Worm (Caenorhabditis elegans): ENCODE measurements around the gene ZK512.1.

The ZK512.1 gene

DNA sequence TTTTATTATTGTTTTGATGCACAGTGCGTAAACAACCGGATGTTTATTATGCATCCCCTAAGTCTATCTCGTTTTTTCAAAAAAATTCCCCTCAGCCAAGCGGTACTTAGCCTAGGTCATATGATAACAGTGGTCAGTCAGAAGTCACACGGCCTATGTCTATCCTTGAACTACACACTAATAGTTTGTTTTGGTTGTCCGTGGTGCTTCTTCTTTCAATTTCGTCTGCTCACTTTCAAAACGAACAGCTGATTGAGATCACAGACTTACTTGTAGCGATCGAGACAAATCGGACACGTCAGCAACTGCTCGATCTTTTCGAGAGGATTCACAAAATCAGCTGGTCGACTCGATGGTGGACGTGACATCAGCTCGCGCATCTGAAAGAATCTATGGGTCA, 38.2 kb downstream of the ZK512.1 start:
- no peak for TF ChIP-seq ztf-1 (GFP tag; conservative IDR thresholded peaks at IDR 0.05)
- no peak for TF ChIP-seq dmd-4 (tag; optimal IDR thresholded peaks at IDR 0.05)
- no peak for TF ChIP-seq ama-1 (optimal IDR thresholded peaks at IDR 0.05)
- peak; percentile 69 for TF ChIP-seq nhr-129 (tag; optimal IDR thresholded peaks at IDR 0.05)
- TF ChIP-seq lsy-2 (tag; optimal IDR thresholded peaks at IDR 0.05), result peak in 1 of 2 experiments; percentile 20
- TF ChIP-seq peb-1 (tag; optimal IDR thresholded peaks at IDR 0.05), result no peak
- TF ChIP-seq zag-1 (tag; optimal IDR thresholded peaks at IDR 0.05), result no peak
- TF ChIP-seq ztf-4 (tag; optimal IDR thresholded peaks at IDR 0.05), result no peak
- TF ChIP-seq lin-39 (tag; optimal IDR thresholded peaks at IDR 0.05), result no peak
- no peak for TF ChIP-seq lin-13 (GFP tag; optimal IDR thresholded peaks at IDR 0.05)
- TF ChIP-seq nhr-21 (tag; optimal IDR thresholded peaks at IDR 0.05), result no peak
- no peak for TF ChIP-seq sma-3 (GFP tag; optimal IDR thresholded peaks at IDR 0.05)
- TF ChIP-seq elt-3 (tag; optimal IDR thresholded peaks at IDR 0.05), result no peak
- TF ChIP-seq mdl-1 (tag; optimal IDR thresholded peaks at IDR 0.05), result no peak

DNA sequence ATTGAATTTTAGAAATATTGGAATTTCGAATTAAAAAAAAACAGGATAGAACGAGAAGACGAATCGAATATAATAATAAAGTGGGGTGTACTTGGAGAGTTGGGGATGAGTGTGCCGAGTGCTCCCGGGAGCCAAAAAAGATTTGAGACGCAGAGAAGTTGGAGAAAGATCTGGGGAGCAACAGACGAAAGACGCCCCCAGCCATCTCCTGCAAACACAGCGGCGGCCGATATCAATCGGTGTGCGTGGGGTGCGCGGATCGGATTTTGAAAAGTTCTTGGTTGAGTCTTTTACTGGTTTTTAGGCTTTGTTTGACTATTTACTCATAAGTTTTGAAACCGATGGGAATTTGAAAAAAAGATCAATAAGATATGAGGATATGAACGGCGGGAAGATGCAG, 39.1 kb downstream of the ZK512.1 start, which contains the start of gene nhl-1:
nhl-1 (minus strand) TSS at position 101 of the 400 bp plus-strand sequence.
- TF ChIP-seq lin-11 (tag; optimal IDR thresholded peaks at IDR 0.05) (no peak), zag-1 (tag; optimal IDR thresholded peaks at IDR 0.05) (no peak), elt-3 (tag; optimal IDR thresholded peaks at IDR 0.05) (no peak), peb-1 (tag; optimal IDR thresholded peaks at IDR 0.05) (no peak), lin-39 (tag; optimal IDR thresholded peaks at IDR 0.05) (no peak), blmp-1 (tag; optimal IDR thresholded peaks at IDR 0.05; ENCODE audit: insufficient read depth) (no peak), nhr-21 (tag; optimal IDR thresholded peaks at IDR 0.05) (no peak), nhr-12 (tag; optimal IDR thresholded peaks at IDR 0.05) (no peak)

DNA sequence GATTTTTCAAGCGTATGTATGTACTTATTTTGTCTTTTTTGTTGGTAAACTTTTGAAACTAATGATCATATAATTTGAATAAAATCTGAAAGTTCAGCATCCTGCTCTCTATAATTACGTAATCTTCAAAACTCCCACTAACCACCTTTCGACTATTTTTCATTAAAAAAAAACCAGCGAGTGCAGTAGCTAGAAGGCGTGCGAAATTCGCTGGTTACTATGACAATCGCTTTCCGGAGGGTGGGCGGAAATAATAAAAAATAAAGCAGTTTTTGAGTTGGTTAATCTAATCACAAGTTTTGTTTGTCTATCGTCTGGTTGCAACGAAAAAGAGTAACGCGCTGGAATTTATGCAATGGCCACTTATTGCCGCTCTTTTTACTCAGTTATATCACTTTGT, 40.0 kb downstream of the ZK512.1 start, which contains the start of gene irld-34:
irld-34 (plus strand) TSS at position 301 of the 400 bp plus-strand sequence.
- TF ChIP-seq lsy-2 (tag; optimal IDR thresholded peaks at IDR 0.05) (no peak), mab-5 (tag; optimal IDR thresholded peaks at IDR 0.05) (no peak), ama-1 (optimal IDR thresholded peaks at IDR 0.05) (no peak), sma-3 (GFP tag; optimal IDR thresholded peaks at IDR 0.05) (no peak), snpc-4 (tag; optimal IDR thresholded peaks at IDR 0.05) (no peak), ztf-11 (tag; optimal IDR thresholded peaks at IDR 0.05) (no peak), C34F6.9 (tag; optimal IDR thresholded peaks at IDR 0.05) (no peak), ceh-16 (tag; optimal IDR thresholded peaks at IDR 0.05) (no peak), nhr-23 (tag; optimal IDR thresholded peaks at IDR 0.05) (no peak), gmeb-1 (tag; optimal IDR thresholded peaks at IDR 0.05) (no peak), nhr-77 (tag; optimal IDR thresholded peaks at IDR 0.05) (no peak), crh-2 (tag; optimal IDR thresholded peaks at IDR 0.05) (no peak), Y55F3AM.14 (GFP tag; optimal IDR thresholded peaks at IDR 0.05) (no peak), unc-55 (GFP tag; optimal IDR thresholded peaks at IDR 0.05) (no peak)

DNA sequence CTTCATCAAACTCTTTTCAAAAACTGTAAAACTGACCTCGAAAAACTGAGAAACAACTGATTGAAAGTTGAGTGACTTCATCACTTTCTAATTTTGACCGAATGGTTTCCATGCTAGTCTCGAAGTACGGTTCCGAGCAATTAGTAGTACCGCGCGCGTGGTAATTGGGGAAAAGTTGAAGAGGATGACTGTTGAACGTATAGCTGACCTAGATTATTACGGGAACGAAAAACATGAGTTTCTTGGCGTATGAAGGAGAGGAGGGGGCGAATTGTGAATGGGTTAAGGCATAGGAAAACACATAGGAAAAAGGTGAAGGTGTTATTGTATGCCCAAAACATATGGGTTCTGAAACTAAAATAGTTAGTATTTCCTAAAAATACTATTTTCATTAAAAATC, 46.8 kb downstream of the ZK512.1 start, which contains the start of gene ptr-9:
ptr-9 (minus strand) TSS at position 101 of the 400 bp plus-strand sequence.
- no peak for TF ChIP-seq mab-5 (tag; optimal IDR thresholded peaks at IDR 0.05)
- TF ChIP-seq skn-1 (tag; optimal IDR thresholded peaks at IDR 0.05), result no peak
- TF ChIP-seq sem-4 (tag; optimal IDR thresholded peaks at IDR 0.05), result no peak
- no peak for TF ChIP-seq elt-3 (tag; optimal IDR thresholded peaks at IDR 0.05)
- no peak for TF ChIP-seq elt-1 (tag; optimal IDR thresholded peaks at IDR 0.05)
- TF ChIP-seq alr-1 (tag; optimal IDR thresholded peaks at IDR 0.05), result no peak
- TF ChIP-seq ztf-4 (tag; optimal IDR thresholded peaks at IDR 0.05), result no peak

DNA sequence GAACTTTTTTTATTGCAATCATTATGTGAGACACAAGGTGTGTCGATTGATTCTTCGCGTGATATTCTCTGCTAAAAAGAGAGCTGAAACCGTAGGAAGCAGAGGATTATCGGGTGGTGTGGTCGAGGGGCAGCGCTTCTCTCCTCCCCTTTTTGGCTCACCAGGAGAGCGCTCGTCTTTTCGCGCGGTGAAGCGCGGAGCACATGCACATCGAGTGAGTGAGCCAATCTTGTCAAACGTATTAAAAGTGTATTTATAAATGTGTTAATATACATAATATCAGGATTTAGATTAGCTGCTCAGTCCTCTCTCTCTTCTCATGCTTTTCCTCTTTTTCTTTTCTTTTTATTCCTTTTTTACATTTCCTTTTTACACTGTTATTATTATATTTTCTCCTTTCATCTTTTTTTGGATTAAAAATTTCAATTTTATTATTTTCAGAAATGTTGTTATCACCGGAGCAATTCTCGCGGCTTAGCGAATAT, 47.9 kb downstream of the ZK512.1 start, which contains the start of gene dgk-3:
dgk-3 (plus strand) TSS at position 435 of the 485 bp plus-strand sequence.
- TF ChIP-seq ztf-1 (GFP tag; conservative IDR thresholded peaks at IDR 0.05) (no peak), unc-62 (GFP tag; optimal IDR thresholded peaks at IDR 0.05) (no peak), skn-1 (tag; optimal IDR thresholded peaks at IDR 0.05) (no peak), mdl-1 (tag; optimal IDR thresholded peaks at IDR 0.05) (no peak), snpc-4 (tag; optimal IDR thresholded peaks at IDR 0.05) (no peak)

Data from whole organism, L2 larva.